Worm (Caenorhabditis elegans) whole organism, L1 larva: Measurements from ENCODE around the gene fip-1.

Experiments
- C16A3.4 ChIP-seq: fragments of 150-350 bp; optimal IDR thresholded peaks from 2 replicates; lab custom pipeline; 2014; ENCODE audit warnings: missing biosample characterization, missing genetic modification characterization
- Y116A8C.19 ChIP-seq: sonication (generic microtip); optimal IDR thresholded peaks from 2 replicates; lab custom pipeline; 2016; ENCODE audit warnings: missing compliant biosample characterization, missing genetic modification characterization, borderline replicate concordance
- ama-1 ChIP-seq: fragments of 150-350 bp; optimal IDR thresholded peaks from 2 replicates; lab custom pipeline; 2014
- blmp-1 ChIP-seq: fragments of 150-350 bp; optimal IDR thresholded peaks from 2 replicates; lab custom pipeline; 2014; ENCODE audit warnings: missing biosample characterization, missing genetic modification characterization
- ceh-8 ChIP-seq: fragments of 200-800 bp; sonication (Bioruptor generic); optimal IDR thresholded peaks from 2 replicates; lab custom pipeline; 2018; ENCODE audit warnings: mild to moderate bottlenecking, missing genetic modification characterization, moderate library complexity, missing compliant biosample characterization
- ceh-82 ChIP-seq, 3 experiments: fragments of 150-350 bp in 1 of 3; sonication (generic microtip) in 2 of 3; optimal IDR thresholded peaks; 2 replicates each; lab custom pipeline; 2014 to 2017; ENCODE audit warnings: missing biosample characterization in 3 of 3, missing genetic modification characterization in 3 of 3
- ces-1 ChIP-seq: fragments of 150-350 bp; optimal IDR thresholded peaks from 2 replicates; lab custom pipeline; 2014; ENCODE audit warnings: missing biosample characterization, missing genetic modification reagents, missing genetic modification characterization
- dpl-1 ChIP-seq, 3 experiments: fragments of 150-350 bp in 2 of 3; sonication (generic microtip) in 1 of 3; optimal IDR thresholded peaks; 2 replicates each; lab custom pipeline; 2014 to 2017; ENCODE audit warnings: missing biosample characterization in 3 of 3, missing genetic modification characterization in 3 of 3, missing genetic modification reagents in 3 of 3
- efl-1 ChIP-seq, 4 experiments: fragments of 150-350 bp; optimal IDR thresholded peaks in 3 of 4; peaks in 1 of 4; 1 replicate in 1 of 4; 2 replicates in 3 of 4; lab custom pipeline; 2014; ENCODE audit warnings: missing biosample characterization in 2 of 4, missing genetic modification characterization in 2 of 4, missing genetic modification reagents in 2 of 4
- egl-27 ChIP-seq, 2 experiments: fragments of 150-350 bp in 1 of 2; sonication (generic microtip); optimal IDR thresholded peaks; 3 replicates each; lab custom pipeline; 2017 to 2018; ENCODE audit warnings: missing biosample characterization in 2 of 2, missing genetic modification characterization in 2 of 2, missing genetic modification reagents in 2 of 2
- elt-3 ChIP-seq, 6 experiments: fragments of 150-350 bp in 1 of 6; sonication (generic microtip); optimal IDR thresholded peaks; 2 replicates each; lab custom pipeline; 2017 to 2018; ENCODE audit warnings: missing biosample characterization in 6 of 6, missing genetic modification characterization in 6 of 6, inconsistent platforms in 1 of 6
- fkh-10 ChIP-seq: sonication (generic microtip); optimal IDR thresholded peaks from 2 replicates; lab custom pipeline; 2017; ENCODE audit warnings: missing biosample characterization, missing genetic modification reagents, missing genetic modification characterization
- fkh-4 ChIP-seq: sonication (generic microtip); optimal IDR thresholded peaks from 2 replicates; lab custom pipeline; 2016; ENCODE audit warnings: missing compliant biosample characterization, missing genetic modification characterization, borderline replicate concordance
- fkh-8 ChIP-seq: sonication (generic microtip); optimal IDR thresholded peaks from 2 replicates; lab custom pipeline; 2016; ENCODE audit warnings: mild to moderate bottlenecking, missing genetic modification characterization, missing compliant biosample characterization
- fos-1 ChIP-seq: fragments of 150-350 bp; optimal IDR thresholded peaks from 2 replicates; lab custom pipeline; 2014; ENCODE audit warnings: missing biosample characterization, missing genetic modification characterization
- irx-1 ChIP-seq: sonication (generic microtip); optimal IDR thresholded peaks from 2 replicates; lab custom pipeline; 2016; ENCODE audit warnings: missing genetic modification characterization, missing compliant biosample characterization
- isw-1 ChIP-seq: fragments of 200-800 bp; sonication (Bioruptor generic); IDR thresholded peaks from 2 replicates; pipeline ENCODE4 v1.3.6; 2022; ENCODE audit warnings: missing genetic modification characterization, missing compliant biosample characterization
- jun-1 ChIP-seq: fragments of 150-350 bp; optimal IDR thresholded peaks from 2 replicates; lab custom pipeline; 2014; ENCODE audit warnings: missing biosample characterization, missing genetic modification reagents, missing genetic modification characterization
- lin-13 ChIP-seq: fragments of 150-350 bp; optimal IDR thresholded peaks from 2 replicates; lab custom pipeline; 2014; ENCODE audit warnings: missing biosample characterization, missing genetic modification reagents, missing genetic modification characterization
- lin-14 ChIP-seq: fragments of 200-800 bp; sonication (Bioruptor generic); optimal IDR thresholded peaks from 2 replicates; lab custom pipeline; 2018; ENCODE audit warnings: mild to moderate bottlenecking, missing genetic modification characterization, moderate library complexity, missing compliant biosample characterization
- lin-35 ChIP-seq, 2 experiments: fragments of 150-350 bp; optimal IDR thresholded peaks; 2 replicates each; lab custom pipeline; 2014; ENCODE audit warnings: missing biosample characterization in 2 of 2, missing genetic modification characterization in 2 of 2, missing genetic modification reagents in 2 of 2
- lsy-2 ChIP-seq, 2 experiments: fragments of 150-350 bp; optimal IDR thresholded peaks; 2 replicates each; lab custom pipeline; 2014; ENCODE audit warnings: missing biosample characterization in 2 of 2, missing genetic modification characterization in 2 of 2
- mab-9 ChIP-seq: fragments of 200-800 bp; sonication (Bioruptor generic); IDR thresholded peaks from 2 replicates; pipeline ENCODE4 v1.3.6; 2022; ENCODE audit warnings: missing genetic modification reagents, missing genetic modification characterization, missing compliant biosample characterization
- mdl-1 ChIP-seq, 2 experiments: fragments of 150-350 bp; optimal IDR thresholded peaks; 2 replicates each; lab custom pipeline; 2014 to 2017; ENCODE audit warnings: missing biosample characterization in 2 of 2, missing genetic modification characterization in 2 of 2, inconsistent platforms in 1 of 2
- nhr-11 ChIP-seq: fragments of 150-350 bp; optimal IDR thresholded peaks from 2 replicates; lab custom pipeline; 2014; ENCODE audit warnings: missing biosample characterization, missing genetic modification characterization
- nhr-12 ChIP-seq: sonication (generic microtip); optimal IDR thresholded peaks from 2 replicates; lab custom pipeline; 2017; ENCODE audit warnings: missing biosample characterization, missing genetic modification characterization
- nhr-237 ChIP-seq: fragments of 150-350 bp; optimal IDR thresholded peaks from 2 replicates; lab custom pipeline; 2014; ENCODE audit warnings: missing biosample characterization, missing genetic modification characterization
- nhr-28 ChIP-seq: fragments of 150-350 bp; optimal IDR thresholded peaks from 2 replicates; lab custom pipeline; 2014; ENCODE audit warnings: missing biosample characterization, missing genetic modification characterization
- nhr-71 ChIP-seq: sonication (generic microtip); optimal IDR thresholded peaks from 2 replicates; lab custom pipeline; 2016; ENCODE audit warnings: mild to moderate bottlenecking, missing genetic modification characterization, moderate library complexity, missing compliant biosample characterization
- nhr-84 ChIP-seq: sonication (generic microtip); optimal IDR thresholded peaks from 2 replicates; lab custom pipeline; 2017; ENCODE audit warnings: missing biosample characterization, missing genetic modification characterization
- nhr-85 ChIP-seq: sonication (generic microtip); peaks from one replicate; lab custom pipeline; 2016; ENCODE audit warnings: missing genetic modification characterization, inconsistent platforms, missing compliant biosample characterization
- nhr-90 ChIP-seq: sonication (generic microtip); optimal IDR thresholded peaks from 2 replicates; lab custom pipeline; 2016; ENCODE audit warnings: mild to moderate bottlenecking, missing genetic modification characterization, missing compliant biosample characterization; ENCODE audit not compliant: poor library complexity
- pqm-1 ChIP-seq: sonication (generic microtip); optimal IDR thresholded peaks from 3 replicates; lab custom pipeline; 2017; ENCODE audit warnings: missing biosample characterization, missing genetic modification characterization
- rnt-1 ChIP-seq: sonication (generic microtip); optimal IDR thresholded peaks from 2 replicates; lab custom pipeline; 2016; ENCODE audit warnings: mild to moderate bottlenecking, missing genetic modification characterization, moderate library complexity, missing compliant biosample characterization
- snu-23 ChIP-seq: sonication (generic microtip); optimal IDR thresholded peaks from 2 replicates; lab custom pipeline; 2016; ENCODE audit warnings: missing genetic modification characterization, missing compliant biosample characterization
- sptf-1 ChIP-seq: fragments of 150-350 bp; optimal IDR thresholded peaks from 2 replicates; lab custom pipeline; 2014; ENCODE audit warnings: missing biosample characterization, missing genetic modification characterization
- tbx-2 ChIP-seq: sonication (generic microtip); optimal IDR thresholded peaks from 2 replicates; lab custom pipeline; 2016; ENCODE audit warnings: missing genetic modification characterization, missing compliant biosample characterization
- tlp-1 ChIP-seq: fragments of 150-350 bp; optimal IDR thresholded peaks from 2 replicates; lab custom pipeline; 2014; ENCODE audit warnings: missing biosample characterization, missing genetic modification characterization
- unc-130 ChIP-seq: fragments of 150-350 bp; optimal IDR thresholded peaks from 2 replicates; lab custom pipeline; 2017; ENCODE audit warnings: missing biosample characterization, missing genetic modification characterization, inconsistent platforms
- unc-30 ChIP-seq: sonication (generic microtip); optimal IDR thresholded peaks from 2 replicates; lab custom pipeline; 2017; ENCODE audit warnings: missing biosample characterization, missing genetic modification characterization
- unc-86 ChIP-seq: sonication (generic microtip); optimal IDR thresholded peaks from 2 replicates; lab custom pipeline; 2016; ENCODE audit warnings: missing genetic modification characterization, missing compliant biosample characterization
- zag-1 ChIP-seq: fragments of 150-350 bp; optimal IDR thresholded peaks from 2 replicates; lab custom pipeline; 2014; ENCODE audit warnings: missing biosample characterization, missing genetic modification characterization
- ztf-4 ChIP-seq: fragments of 150-350 bp; optimal IDR thresholded peaks from 2 replicates; lab custom pipeline; 2014; ENCODE audit warnings: missing biosample characterization, missing genetic modification characterization

fip-1 gene

DNA sequence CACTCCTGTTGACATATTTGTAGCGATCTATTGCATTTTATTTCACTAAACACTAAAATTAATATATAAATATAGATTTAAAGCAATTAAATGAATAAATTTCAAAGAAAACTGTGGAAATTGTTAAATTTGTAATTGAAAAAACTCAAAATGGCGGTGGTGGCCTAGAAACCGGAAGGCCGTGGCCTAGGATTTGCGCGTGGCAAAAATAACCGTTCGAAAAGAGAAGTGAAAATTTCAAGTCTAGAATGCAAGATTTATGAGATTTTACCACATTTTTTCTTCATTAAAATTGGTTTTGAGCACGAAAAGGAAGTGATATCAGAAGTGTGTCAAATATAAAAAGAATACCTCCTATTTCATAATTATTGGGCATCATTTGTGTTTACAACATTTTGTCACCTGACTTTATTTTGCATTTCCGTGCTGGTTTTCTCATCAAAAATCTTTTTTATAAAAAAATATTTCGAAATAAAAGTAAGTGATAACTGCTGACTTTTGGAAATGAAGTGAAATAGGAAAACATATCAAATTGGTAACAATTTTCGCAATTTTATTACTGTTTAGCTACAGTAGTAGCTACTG lies 44.2 kb downstream of the fip-1 start, which contains the start of gene fli-1 (continued):
- TF ChIP-seq lin-14 (GFP tag; lab: Kevin White, UChicago) (peak; percentile 82), zag-1 (no peak), unc-130 (tag; lab: Kevin White, UChicago) (no peak)

- TF ChIP-seq snu-23 (peak; percentile 12), tlp-1 (tag; lab: Kevin White, UChicago) (no peak), rnt-1 (tag; lab: Kevin White, UChicago) (peak; percentile 57), nhr-71 (tag; lab: Kevin White, UChicago) (peak; percentile 36), lin-14 (GFP tag; lab: Kevin White, UChicago) (peak; percentile 59), efl-1 (optimal IDR thresholded peaks at IDR 0.05; lab: Kevin White, UChicago) (peak in 1 of 2 experiments; percentile 10), efl-1 (GFP tag; optimal IDR thresholded peaks at IDR 0.05 in 1 of 2; lab: Kevin White, UChicago) (no peak)
Measured at ce11 chrIII:8684421-8684820, 44.9 kb downstream of the fip-1 start, which contains the start of gene anmt-1. anmt-1 (plus strand) TSS chrIII:8684808.

DNA sequence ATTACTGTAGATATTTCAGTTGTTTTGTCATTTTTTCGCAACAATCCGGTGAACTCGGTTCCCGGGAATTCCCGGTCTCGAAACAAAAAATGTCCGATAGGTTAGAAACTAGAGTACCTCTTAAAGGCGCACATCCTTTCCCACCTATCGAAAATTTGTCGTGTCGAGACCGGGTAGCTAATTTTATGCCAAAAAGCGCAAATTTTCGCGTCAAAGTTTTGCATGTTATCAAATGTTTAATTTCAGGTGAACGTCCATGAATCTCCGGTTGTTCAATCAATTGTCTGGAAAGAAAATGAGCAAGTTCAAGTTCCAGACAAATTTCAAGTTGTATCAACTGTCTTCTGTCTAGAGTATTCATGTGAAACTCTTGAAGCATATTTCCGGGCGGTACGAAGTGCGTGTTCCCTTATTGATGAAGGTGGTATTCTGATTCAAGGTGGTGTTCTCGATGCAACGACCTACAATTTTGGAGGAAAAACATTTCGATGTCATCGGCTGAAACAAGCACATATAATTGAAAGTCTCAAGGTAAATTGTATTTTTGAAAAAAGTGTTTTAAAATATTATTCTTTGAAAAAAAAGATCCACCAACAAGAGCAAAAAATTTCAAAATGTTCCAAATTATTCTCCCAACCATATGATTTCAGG lies 46.2 kb downstream of the fip-1 start:
- no peak for TF ChIP-seq sptf-1 (tag; lab: Kevin White, UChicago)
- TF ChIP-seq fkh-4 (tag; lab: Kevin White, UChicago) = no peak
- no peak for TF ChIP-seq lin-35 (GFP tag; optimal IDR thresholded peaks at IDR 0.05; lab: Kevin White, UChicago)
- TF ChIP-seq jun-1 (tag; lab: Kevin White, UChicago) = no peak
- no peak for TF ChIP-seq nhr-12 (tag; lab: Kevin White, UChicago)
- TF ChIP-seq egl-27 (tag; optimal IDR thresholded peaks at IDR 0.05; lab: Kevin White, UChicago) = no peak
- no peak for TF ChIP-seq nhr-28 (tag; lab: Kevin White, UChicago)
- no peak for TF ChIP-seq nhr-11 (tag; lab: Kevin White, UChicago)
- no peak for TF ChIP-seq unc-86
- TF ChIP-seq ces-1 (GFP tag; lab: Kevin White, UChicago) = no peak
- TF ChIP-seq efl-1 (optimal IDR thresholded peaks at IDR 0.05; lab: Kevin White, UChicago) = no peak
- TF ChIP-seq efl-1 (GFP tag; optimal IDR thresholded peaks at IDR 0.05 in 1 of 2; lab: Kevin White, UChicago) = no peak
- TF ChIP-seq ceh-8 (GFP tag; lab: Kevin White, UChicago) = no peak
- no peak for TF ChIP-seq isw-1 (GFP tag; lab: Robert Waterston, UW)
- no peak for TF ChIP-seq unc-30
- TF ChIP-seq ztf-4 = no peak
- no peak for TF ChIP-seq lsy-2 (tag; optimal IDR thresholded peaks at IDR 0.05; lab: Kevin White, UChicago)
- no peak for TF ChIP-seq ama-1 (lab: Kevin White, UChicago)
- TF ChIP-seq mab-9 (GFP tag; lab: Robert Waterston, UW) = no peak
- TF ChIP-seq, all 84 proteins: peak for 0

DNA sequence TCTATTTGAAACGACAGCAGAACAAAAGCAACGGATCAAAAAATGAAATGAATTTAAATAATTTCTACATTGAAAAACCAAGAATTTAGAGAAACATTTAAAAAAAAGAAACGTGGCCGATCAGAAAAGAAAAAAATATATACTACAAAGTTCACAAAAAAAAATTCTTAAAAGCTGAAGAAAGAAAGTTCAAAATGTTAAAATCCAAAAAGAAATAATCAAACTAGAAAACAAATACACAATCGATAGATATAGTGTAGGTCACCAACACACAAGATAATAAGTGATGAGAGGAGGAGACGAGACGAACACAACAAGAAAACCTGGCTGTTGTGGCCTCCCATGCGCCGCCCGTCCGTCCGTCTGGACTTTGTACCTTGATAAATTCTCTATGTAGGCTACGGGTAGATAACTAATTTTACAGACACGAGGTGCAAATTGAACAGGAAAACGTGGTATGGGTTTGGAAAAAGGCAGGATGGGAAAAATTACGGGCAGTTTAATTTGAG lies 48.9 kb downstream of the fip-1 start, which contains the start of gene hadb-1:
TSS of gene hadb-1 (minus strand) at position 51 of the 509 bp plus-strand sequence.
- TF ChIP-seq pqm-1 = no peak
- no peak for TF ChIP-seq fos-1 (tag; lab: Kevin White, UChicago)
- peak in 1 of 2 experiments; percentile 1 for TF ChIP-seq mdl-1 (tag; optimal IDR thresholded peaks at IDR 0.05; lab: Kevin White, UChicago)
- no peak for TF ChIP-seq nhr-90
- TF ChIP-seq nhr-71 (tag; lab: Kevin White, UChicago) = peak; percentile 38
- no peak for TF ChIP-seq tlp-1 (tag; lab: Kevin White, UChicago)
- peak in 1 of 3 experiments; percentile 19 for TF ChIP-seq dpl-1 (GFP tag; optimal IDR thresholded peaks at IDR 0.05; lab: Kevin White, UChicago)
- peak in 1 of 6 experiments; percentile 66 for TF ChIP-seq elt-3 (tag; optimal IDR thresholded peaks at IDR 0.05; lab: Kevin White, UChicago)
- TF ChIP-seq tbx-2 (tag; lab: Kevin White, UChicago) = no peak
- peak; percentile 34 for TF ChIP-seq snu-23
- no peak for TF ChIP-seq efl-1 (optimal IDR thresholded peaks at IDR 0.05; lab: Kevin White, UChicago)
- peak in 1 of 2 experiments; percentile 53 for TF ChIP-seq efl-1 (GFP tag; optimal IDR thresholded peaks at IDR 0.05 in 1 of 2; lab: Kevin White, UChicago)
- TF ChIP-seq Y116A8C.19 = no peak
- no peak for TF ChIP-seq ztf-4
- TF ChIP-seq lin-13 (GFP tag; lab: Kevin White, UChicago) = no peak
- no peak for TF ChIP-seq irx-1
- TF ChIP-seq nhr-237 (tag; lab: Kevin White, UChicago) = no peak
- no peak for TF ChIP-seq nhr-12 (tag; lab: Kevin White, UChicago)
- TF ChIP-seq blmp-1 (tag; lab: Kevin White, UChicago) = peak; percentile 31
- TF ChIP-seq zag-1 = no peak
- no peak for TF ChIP-seq fkh-10 (GFP tag; lab: Kevin White, UChicago)
- no peak for TF ChIP-seq fkh-8 (tag; lab: Kevin White, UChicago)
- TF ChIP-seq nhr-84 (tag; lab: Kevin White, UChicago) = no peak
- no peak for TF ChIP-seq C16A3.4 (tag; lab: Kevin White, UChicago)
- TF ChIP-seq lin-35 (GFP tag; optimal IDR thresholded peaks at IDR 0.05; lab: Kevin White, UChicago) = peak in 1 of 2 experiments; percentile 28
- TF ChIP-seq nhr-85 (tag; lab: Kevin White, UChicago) = peak; percentile 49
- no peak for TF ChIP-seq ama-1 (lab: Kevin White, UChicago)
- no peak for TF ChIP-seq ceh-82 (tag; optimal IDR thresholded peaks at IDR 0.05; lab: Kevin White, UChicago)
- peak; percentile 81 for TF ChIP-seq lin-14 (GFP tag; lab: Kevin White, UChicago)
